Worm (Caenorhabditis elegans) whole organism, L4 larva: Measurements from ENCODE around the gene lsm-1.

Experiments
- Y105C5A.15 ChIP-seq: fragments of 200-800 bp; sonication (Bioruptor generic); IDR thresholded peaks from 2 replicates; pipeline ENCODE4 v1.3.6; 2022; ENCODE audit warnings: missing genetic modification characterization, missing compliant biosample characterization
- ama-1 ChIP-seq: fragments of 150-350 bp; optimal IDR thresholded peaks from 2 replicates; lab custom pipeline; 2014; ENCODE audit warnings: inconsistent platforms, mixed read lengths
- dpl-1 ChIP-seq: fragments of 150-350 bp; optimal IDR thresholded peaks from 2 replicates; lab custom pipeline; 2014; ENCODE audit warnings: missing biosample characterization, missing genetic modification reagents, missing genetic modification characterization
- jun-1 ChIP-seq: fragments of 150-350 bp; optimal IDR thresholded peaks from 2 replicates; lab custom pipeline; 2014; ENCODE audit warnings: missing biosample characterization, missing genetic modification reagents, missing genetic modification characterization
- lin-38 ChIP-seq: fragments of 200-800 bp; sonication (Bioruptor generic); IDR thresholded peaks from 2 replicates; pipeline ENCODE4 v1.3.6; 2022; ENCODE audit warnings: missing genetic modification reagents, missing genetic modification characterization, missing compliant biosample characterization
- lin-39 ChIP-seq: fragments of 150-350 bp; optimal IDR thresholded peaks from 2 replicates; lab custom pipeline; 2014; ENCODE audit warnings: missing biosample characterization, missing genetic modification reagents, missing genetic modification characterization
- lir-3 ChIP-seq: sonication (generic microtip); optimal IDR thresholded peaks from 2 replicates; lab custom pipeline; 2016; ENCODE audit warnings: mild to moderate bottlenecking, missing genetic modification characterization, missing compliant biosample characterization

DNA sequence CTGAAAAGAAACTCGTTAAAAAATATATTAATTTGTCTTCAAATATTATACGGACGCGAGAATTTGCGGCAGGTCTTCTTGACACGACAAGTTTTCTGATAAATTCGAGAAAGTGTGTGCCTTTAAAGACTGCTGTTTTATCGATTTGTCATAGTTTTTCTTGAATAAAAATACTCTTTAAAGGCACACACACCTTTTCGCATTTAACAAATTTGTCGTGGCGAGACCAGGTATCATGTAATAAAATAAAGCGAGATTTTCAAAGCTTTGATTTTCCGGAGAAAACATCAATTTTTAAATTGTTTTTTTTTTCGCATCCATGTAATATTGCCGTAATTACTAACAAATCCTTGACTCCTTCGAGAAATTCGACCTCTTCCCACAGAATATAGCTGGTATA, 25.6 kb upstream of the lsm-1 start:
- TF ChIP-seq ama-1 (lab: Kevin White, UChicago) (no peak), Y105C5A.15 (GFP tag; lab: Robert Waterston, UW) (no peak), jun-1 (no peak), dpl-1 (GFP tag; lab: Kevin White, UChicago) (no peak), lin-39 (tag; lab: Kevin White, UChicago) (no peak), lin-38 (no peak), lir-3 (tag; lab: Kevin White, UChicago) (no peak)
